Fruit fly (Drosophila melanogaster): ENCODE measurements around the gene CG10345.

Gene CG10345

dm6 chr3R:16600735-16601134 lies 3.9 kb downstream of the CG10345 start:
- TF ChIP-seq OdsH (GFP tag; optimal IDR thresholded peaks at IDR 0.05) (no peak), CG8119 (GFP tag; IDR thresholded peaks at IDR 0.05) (no peak), Lpt (GFP tag; optimal IDR thresholded peaks at IDR 0.05) (no peak), dac (GFP tag; optimal IDR thresholded peaks at IDR 0.05) (no peak), topi (GFP tag; optimal IDR thresholded peaks at IDR 0.05) (no peak), esn (GFP tag; optimal IDR thresholded peaks at IDR 0.05) (no peak), CG3919 (GFP tag; optimal IDR thresholded peaks at IDR 0.05) (no peak), CG31627 (GFP tag; optimal IDR thresholded peaks at IDR 0.05) (no peak), CG11294 (GFP tag; IDR thresholded peaks at IDR 0.05) (no peak), vri (GFP tag; optimal IDR thresholded peaks at IDR 0.05) (no peak), CG16779 (tag; optimal IDR thresholded peaks at IDR 0.05) (no peak), CG6854 (GFP tag; optimal IDR thresholded peaks at IDR 0.05) (no peak), svp (GFP tag) (no peak), Eip78C (GFP tag) (no peak), Smox (GFP tag; optimal IDR thresholded peaks at IDR 0.05) (no peak), fkh (GFP tag; optimal IDR thresholded peaks at IDR 0.05) (no peak)

- no peak for TF ChIP-seq Ets21C (GFP tag; optimal IDR thresholded peaks at IDR 0.05)
- no peak for TF ChIP-seq achi (GFP tag; optimal IDR thresholded peaks at IDR 0.05)
- no peak for TF ChIP-seq CG8319 (GFP tag; optimal IDR thresholded peaks at IDR 0.05)
- no peak for TF ChIP-seq vri (GFP tag; optimal IDR thresholded peaks at IDR 0.05)
- no peak for TF ChIP-seq CG8119 (GFP tag; IDR thresholded peaks at IDR 0.05)
- peak in 1 of 2 experiments; percentile 32 for TF ChIP-seq ss (GFP tag; optimal IDR thresholded peaks at IDR 0.05)
Observed at dm6 chr3R:16599647-16600046, 5.0 kb downstream of the CG10345 start.

- no peak for TF ChIP-seq salr (GFP tag; optimal IDR thresholded peaks at IDR 0.05)
- TF ChIP-seq Hr4 (GFP tag; optimal IDR thresholded peaks at IDR 0.05) = no peak
- no peak for TF ChIP-seq CG11294 (GFP tag; IDR thresholded peaks at IDR 0.05)
- TF ChIP-seq Eip75B (GFP tag; optimal IDR thresholded peaks at IDR 0.05) = no peak
- peak; percentile 32 for TF ChIP-seq Eip78C (GFP tag)
- no peak for TF ChIP-seq Blimp-1 (GFP tag; optimal IDR thresholded peaks at IDR 0.05)
Observed at dm6 chr3R:16594961-16595360, 9.7 kb downstream of the CG10345 start.

dm6 chr3R:16594056-16594858 lies 10.4 kb downstream of the CG10345 start, which contains the start of gene CG14892:
CG14892 (plus strand) TSS chr3R:16594414.
- no peak for TF ChIP-seq CG10631 (GFP tag; optimal IDR thresholded peaks at IDR 0.05)
- TF ChIP-seq CG6276 (GFP tag; optimal IDR thresholded peaks at IDR 0.05) = no peak
- no peak for TF ChIP-seq CG3919 (GFP tag; optimal IDR thresholded peaks at IDR 0.05)
- no peak for TF ChIP-seq Sox15 (GFP tag; optimal IDR thresholded peaks at IDR 0.05)
- no peak for TF ChIP-seq dac (GFP tag; optimal IDR thresholded peaks at IDR 0.05)
- no peak for TF ChIP-seq CG6854 (GFP tag; optimal IDR thresholded peaks at IDR 0.05)
- 0 out of 3 replicates have a peak, but pooled peaks have one; percentile 9 for TF ChIP-seq eg (GFP tag; IDR thresholded peaks at IDR 0.05)
- TF ChIP-seq net (GFP tag; optimal IDR thresholded peaks at IDR 0.05) = no peak
- TF ChIP-seq acj6 (GFP tag; optimal IDR thresholded peaks at IDR 0.05) = no peak
- TF ChIP-seq CG8119 (GFP tag; IDR thresholded peaks at IDR 0.05) = peak; percentile 43; the same call in 1 of the 3 replicates
- TF ChIP-seq CG6163 (GFP tag; IDR thresholded peaks at IDR 0.05) = no peak
- TF ChIP-seq fd85E (GFP tag; optimal IDR thresholded peaks at IDR 0.05) = no peak
- no peak for TF ChIP-seq fkh (GFP tag; optimal IDR thresholded peaks at IDR 0.05)
- TF ChIP-seq Smox (GFP tag; optimal IDR thresholded peaks at IDR 0.05) = no peak
- peak; percentile 42 for TF ChIP-seq Eip78C (GFP tag)
- TF ChIP-seq ss (GFP tag; optimal IDR thresholded peaks at IDR 0.05) = no peak
- no peak for TF ChIP-seq CG10669 (GFP tag; optimal IDR thresholded peaks at IDR 0.05)
- TF ChIP-seq CG8319 (GFP tag; optimal IDR thresholded peaks at IDR 0.05) = no peak
